Worm (Caenorhabditis elegans): Measurements from ENCODE around the gene ZK622.5.

DNA sequence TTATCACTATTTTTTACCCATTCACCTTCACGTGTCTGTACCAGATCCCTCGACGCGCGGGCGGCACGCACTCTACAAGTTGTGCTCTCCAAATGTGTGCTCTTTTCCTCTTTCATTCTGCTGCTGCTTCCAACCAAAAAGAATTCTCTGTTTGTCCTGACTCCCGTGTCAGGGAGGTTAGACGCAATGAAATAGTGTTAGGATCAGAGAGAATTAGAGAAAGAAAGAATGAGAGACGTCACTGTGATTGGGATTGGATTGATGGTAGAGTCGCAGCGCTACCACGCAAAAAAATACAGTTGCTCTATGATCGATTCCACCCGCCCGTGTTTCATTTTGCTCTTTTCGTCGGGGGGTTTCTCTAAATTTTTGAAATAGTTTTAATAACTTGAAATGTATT, 1.8 kb downstream of the ZK622.5 start:
- TF ChIP-seq Y53F4B.3 (GFP tag; IDR thresholded peaks at IDR 0.05) (no peak), F10E7.11 (tag; optimal IDR thresholded peaks at IDR 0.05) (no peak), snpc-4 (GFP tag; optimal IDR thresholded peaks at IDR 0.05) (no peak), snpc-4 (tag; optimal IDR thresholded peaks at IDR 0.05) (no peak), ceh-91 (GFP tag; IDR thresholded peaks at IDR 0.05) (no peak)

All from whole organism, young adult.